Worm (Caenorhabditis elegans) whole organism, L1 larva: Measurements from ENCODE around the gene fbxc-50.

Experiments used
- elt-2 ChIP-seq: sonication (generic microtip); optimal IDR thresholded peaks from 2 replicates; lab custom pipeline; 2016; ENCODE audit warnings: missing genetic modification characterization, mild to moderate bottlenecking, inconsistent platforms, missing compliant biosample characterization, missing genetic modification reagents
- lin-13 ChIP-seq: fragments of 150-350 bp; optimal IDR thresholded peaks from 2 replicates; lab custom pipeline; 2014; ENCODE audit warnings: missing biosample characterization, missing genetic modification reagents, missing genetic modification characterization
- mdl-1 ChIP-seq, 2 experiments: fragments of 150-350 bp; optimal IDR thresholded peaks; 2 replicates each; lab custom pipeline; 2014 to 2017; ENCODE audit warnings: missing biosample characterization in 2 of 2, missing genetic modification characterization in 2 of 2, inconsistent platforms in 1 of 2
- mep-1 ChIP-seq: fragments of 150-350 bp; optimal IDR thresholded peaks from 2 replicates; lab custom pipeline; 2014; ENCODE audit warnings: missing biosample characterization, missing genetic modification characterization
- nhr-90 ChIP-seq: sonication (generic microtip); optimal IDR thresholded peaks from 2 replicates; lab custom pipeline; 2016; ENCODE audit warnings: mild to moderate bottlenecking, missing genetic modification characterization, missing compliant biosample characterization; ENCODE audit not compliant: poor library complexity
- snpc-4 ChIP-seq: fragments of 150-350 bp; optimal IDR thresholded peaks from 2 replicates; lab custom pipeline; 2014; ENCODE audit warnings: missing biosample characterization, missing genetic modification characterization
- vab-15 ChIP-seq: sonication (generic microtip); optimal IDR thresholded peaks from 2 replicates; lab custom pipeline; 2017; ENCODE audit warnings: missing genotype, mild to moderate bottlenecking, missing genetic modification characterization, missing compliant biosample characterization
- xbp-1 ChIP-seq: sonication (generic microtip); optimal IDR thresholded peaks from 2 replicates; lab custom pipeline; 2016; ENCODE audit warnings: missing genetic modification characterization, missing compliant biosample characterization

DNA sequence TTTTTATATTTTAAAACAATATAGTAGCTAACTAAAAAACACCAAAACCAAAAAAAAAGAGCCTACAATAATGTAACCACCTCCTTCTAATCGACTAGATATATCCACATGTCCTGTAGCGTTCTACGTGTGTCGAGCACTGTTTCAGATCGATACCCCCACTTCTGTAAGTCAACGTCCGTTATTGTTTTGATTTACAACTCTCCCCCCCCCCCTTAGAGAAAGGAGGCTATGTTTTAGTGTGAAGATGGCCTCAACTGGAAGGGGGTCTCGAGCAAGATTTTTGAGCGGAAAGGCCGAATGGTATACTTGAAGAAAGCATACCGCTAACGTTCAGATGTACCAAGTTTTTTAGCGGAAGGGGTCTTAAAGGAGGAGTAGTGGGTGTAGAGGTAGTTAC lies 29.8 kb upstream of the fbxc-50 start, which contains the start of gene F02E11.4:
- TF ChIP-seq mep-1 (no peak), snpc-4 (no peak), nhr-90 (tag; lab: Kevin White, UChicago) (no peak), lin-13 (GFP tag; lab: Kevin White, UChicago) (no peak), elt-2 (tag; lab: Kevin White, UChicago) (no peak), vab-15 (tag; lab: Kevin White, UChicago) (no peak), mdl-1 (tag; optimal IDR thresholded peaks at IDR 0.05; lab: Kevin White, UChicago) (no peak), xbp-1 (tag; lab: Kevin White, UChicago) (no peak)
